Worm (Caenorhabditis elegans): ENCODE results near the gene srd-21.

srd-21 gene

DNA sequence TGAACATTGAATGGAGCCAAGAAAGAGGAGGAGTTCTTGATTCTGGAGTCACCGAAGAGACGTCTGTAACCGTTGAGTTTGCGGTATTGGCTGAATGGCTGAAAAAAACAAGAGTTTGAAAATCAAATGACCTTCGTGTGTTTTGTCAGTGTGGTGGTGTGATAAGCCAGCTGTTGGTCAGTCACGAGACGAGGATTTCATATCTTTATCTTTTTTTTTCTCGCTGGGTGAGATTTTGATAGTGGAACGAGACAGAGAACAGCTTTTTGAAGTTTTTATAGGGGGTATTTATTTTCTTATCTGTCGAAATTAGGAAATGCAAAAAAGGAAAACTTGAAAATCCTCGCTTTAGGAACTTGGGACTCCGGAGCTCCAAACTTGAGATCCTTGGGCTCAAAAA, 35.2 kb upstream of the srd-21 start:
- TF ChIP-seq blmp-1 (tag; optimal IDR thresholded peaks at IDR 0.05) (peak; percentile 24), ceh-63 (GFP tag; optimal IDR thresholded peaks at IDR 0.05) (no peak), lsy-2 (tag; optimal IDR thresholded peaks at IDR 0.05) (peak; percentile 16), mab-9 (GFP tag; IDR thresholded peaks at IDR 0.05) (no peak), nhr-85 (tag) (no peak), pax-3 (tag; optimal IDR thresholded peaks at IDR 0.05) (no peak), rnt-1 (tag; optimal IDR thresholded peaks at IDR 0.05) (peak; percentile 68), nhr-71 (tag; optimal IDR thresholded peaks at IDR 0.05) (peak; percentile 60), lin-13 (GFP tag; optimal IDR thresholded peaks at IDR 0.05) (no peak), elt-3 (tag; optimal IDR thresholded peaks at IDR 0.05) (peak in 1 of 6 experiments; percentile 47), lin-14 (GFP tag; optimal IDR thresholded peaks at IDR 0.05) (peak; percentile 41), lir-3 (tag; optimal IDR thresholded peaks at IDR 0.05; ENCODE audit: poor library complexity) (peak; percentile 12), snu-23 (GFP tag; optimal IDR thresholded peaks at IDR 0.05) (peak; percentile 30), nhr-19 (GFP tag; conservative IDR thresholded peaks at IDR 0.05) (peak; percentile 48)

DNA sequence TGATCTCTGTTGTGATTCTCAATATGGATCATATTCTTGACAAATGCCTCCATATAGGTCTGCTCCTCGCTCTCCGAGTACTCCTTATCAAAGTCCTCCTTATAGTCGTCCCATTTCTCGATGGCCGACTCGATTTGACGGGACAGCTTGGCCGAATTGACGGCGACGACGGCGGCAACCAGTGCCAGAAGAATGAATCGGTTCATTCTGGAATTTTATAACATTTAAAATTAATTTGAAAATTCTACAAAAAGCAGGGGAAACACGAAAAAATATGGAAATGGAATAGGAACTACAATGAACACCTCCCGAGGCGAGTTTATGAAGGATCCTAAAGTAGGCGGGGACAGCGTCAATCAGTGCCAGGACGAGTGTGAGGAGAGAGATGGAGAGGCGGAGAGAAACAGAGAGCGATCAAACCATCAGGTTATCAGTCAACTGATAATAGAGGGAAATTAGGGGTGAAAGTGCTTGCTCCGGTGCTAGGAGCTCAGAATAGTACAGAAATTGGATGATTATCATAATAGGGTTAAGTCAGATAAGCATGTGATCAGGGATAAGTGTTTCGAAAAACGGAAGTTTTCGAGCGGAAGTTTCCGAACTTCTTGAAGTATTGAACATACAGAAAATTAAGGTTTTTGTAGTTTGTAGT, 34.4 kb upstream of the srd-21 start, which contains the start of gene cpl-1:
Gene cpl-1 (minus strand): TSS at position 207 of the 652 bp plus-strand sequence.
- TF ChIP-seq nhr-85 (tag) (no peak), hlh-17 (GFP tag; optimal IDR thresholded peaks at IDR 0.05; ENCODE audit: borderline replicate concordance) (no peak), lin-14 (GFP tag; optimal IDR thresholded peaks at IDR 0.05) (peak; percentile 24), hpl-2 (GFP tag; optimal IDR thresholded peaks at IDR 0.05) (no peak), ets-5 (GFP tag; IDR thresholded peaks at IDR 0.05) (no peak), sup-37 (GFP tag; optimal IDR thresholded peaks at IDR 0.05) (no peak), blmp-1 (tag; optimal IDR thresholded peaks at IDR 0.05) (peak; percentile 4), ama-1 (optimal IDR thresholded peaks at IDR 0.05) (peak; percentile 88), nhr-90 (tag; optimal IDR thresholded peaks at IDR 0.05; ENCODE audit: poor library complexity) (peak; percentile 36), elt-2 (tag; optimal IDR thresholded peaks at IDR 0.05) (peak; percentile 88), efl-1 (optimal IDR thresholded peaks at IDR 0.05) (no peak), efl-1 (GFP tag; optimal IDR thresholded peaks at IDR 0.05 in 1 of 2) (peak in 1 of 2 experiments; percentile 87), lin-39 (tag; optimal IDR thresholded peaks at IDR 0.05) (no peak), xbp-1 (tag; optimal IDR thresholded peaks at IDR 0.05) (no peak), rnt-1 (tag; optimal IDR thresholded peaks at IDR 0.05) (peak; percentile 37), fkh-10 (GFP tag; optimal IDR thresholded peaks at IDR 0.05) (no peak), zip-4 (GFP tag; optimal IDR thresholded peaks at IDR 0.05) (no peak), nhr-77 (tag; optimal IDR thresholded peaks at IDR 0.05) (no peak), nhr-19 (GFP tag; conservative IDR thresholded peaks at IDR 0.05) (peak; percentile 16; the same call in 1 of the 2 replicates), lin-35 (GFP tag; optimal IDR thresholded peaks at IDR 0.05) (peak in 1 of 2 experiments; percentile 27), nhr-20 (tag; optimal IDR thresholded peaks at IDR 0.05) (peak; percentile 23), alr-1 (tag; optimal IDR thresholded peaks at IDR 0.05; ENCODE audit: borderline replicate concordance) (no peak), jun-1 (tag; optimal IDR thresholded peaks at IDR 0.05) (peak; percentile 18), nhr-84 (tag; optimal IDR thresholded peaks at IDR 0.05) (no peak), lir-3 (tag; optimal IDR thresholded peaks at IDR 0.05; ENCODE audit: poor library complexity) (no peak), Y116A8C.19 (tag; optimal IDR thresholded peaks at IDR 0.05; ENCODE audit: borderline replicate concordance) (no peak), fkh-4 (tag; optimal IDR thresholded peaks at IDR 0.05; ENCODE audit: borderline replicate concordance) (no peak), nhr-71 (tag; optimal IDR thresholded peaks at IDR 0.05) (peak; percentile 45), snu-23 (GFP tag; optimal IDR thresholded peaks at IDR 0.05) (peak; percentile 6), lsy-2 (tag; optimal IDR thresholded peaks at IDR 0.05) (no peak), egl-27 (tag; optimal IDR thresholded peaks at IDR 0.05) (no peak), elt-3 (tag; optimal IDR thresholded peaks at IDR 0.05) (no peak), pax-3 (tag; optimal IDR thresholded peaks at IDR 0.05) (no peak), tlp-1 (tag; optimal IDR thresholded peaks at IDR 0.05) (no peak), ceh-82 (tag; optimal IDR thresholded peaks at IDR 0.05) (no peak), ztf-4 (tag; optimal IDR thresholded peaks at IDR 0.05) (no peak), fkh-8 (tag; optimal IDR thresholded peaks at IDR 0.05) (no peak), zag-1 (tag; optimal IDR thresholded peaks at IDR 0.05) (no peak), C04F5.9 (tag; optimal IDR thresholded peaks at IDR 0.05) (no peak)

Data from whole organism, L1 larva.